Worm (Caenorhabditis elegans): ENCODE measurements around the gene ubc-7.

ubc-7 gene

DNA sequence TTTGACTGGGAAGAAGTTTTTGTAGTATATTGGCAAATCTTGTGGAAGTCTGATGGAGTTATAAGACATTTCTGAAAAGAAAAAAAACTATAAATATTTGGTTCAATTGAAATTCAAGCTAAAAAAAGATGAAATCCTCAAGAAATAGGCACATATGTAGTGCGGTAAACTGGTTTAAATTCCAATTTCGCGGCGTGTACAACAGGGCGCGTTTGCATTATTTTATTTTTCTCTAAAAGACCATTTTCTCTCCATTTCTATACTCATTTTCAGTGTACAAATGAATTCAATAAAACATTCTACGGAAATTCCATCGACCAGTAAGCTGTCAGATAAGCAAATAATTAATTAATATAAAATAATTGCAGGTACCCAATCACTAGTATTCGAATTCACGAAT, 16.8 kb downstream of the ubc-7 start, which contains the start of the genes pri-1 and F58A4.6 (continued):
- TF ChIP-seq madf-6 (GFP tag; IDR thresholded peaks at IDR 0.05), result peak; percentile 56; the same call in 1 of the 2 replicates
- peak; percentile 32 for TF ChIP-seq dpl-1 (GFP tag; optimal IDR thresholded peaks at IDR 0.05)
- TF ChIP-seq akir-1 (GFP tag; optimal IDR thresholded peaks at IDR 0.05), result no peak
- TF ChIP-seq D2030.7 (GFP tag; IDR thresholded peaks at IDR 0.05), result peak; percentile 25; the same call in 1 of the 2 replicates
- no peak for TF ChIP-seq him-1 (tag; optimal IDR thresholded peaks at IDR 0.05)
- no peak for TF ChIP-seq F55B11.4 (tag; optimal IDR thresholded peaks at IDR 0.05; ENCODE audit: borderline replicate concordance, insufficient read depth)
- no peak for TF ChIP-seq F49E8.2 (tag; optimal IDR thresholded peaks at IDR 0.05; ENCODE audit: insufficient read depth)
- TF ChIP-seq F23B12.7 (tag; optimal IDR thresholded peaks at IDR 0.05; ENCODE audit: insufficient read depth), result no peak
- no peak for TF ChIP-seq nfya-1 (tag; optimal IDR thresholded peaks at IDR 0.05; ENCODE audit: borderline replicate concordance, insufficient read depth)
- TF ChIP-seq mcd-1 (GFP tag; IDR thresholded peaks at IDR 0.05), result peak; percentile 83
- peak; percentile 19; the same call in 1 of the 2 replicates for TF ChIP-seq madf-8 (GFP tag; conservative IDR thresholded peaks at IDR 0.05)
- TF ChIP-seq attf-6 (GFP tag; IDR thresholded peaks at IDR 0.05), result no peak
- TF ChIP-seq snpc-4 (GFP tag; optimal IDR thresholded peaks at IDR 0.05), result no peak
- TF ChIP-seq snpc-4 (tag; optimal IDR thresholded peaks at IDR 0.05), result no peak
- no peak for TF ChIP-seq atf-7 (tag; optimal IDR thresholded peaks at IDR 0.05)
- no peak for TF ChIP-seq xnd-1 (tag; optimal IDR thresholded peaks at IDR 0.05)
- TF ChIP-seq mes-4 (tag; optimal IDR thresholded peaks at IDR 0.05), result no peak
- TF ChIP-seq sptf-2 (GFP tag; optimal IDR thresholded peaks at IDR 0.05), result no peak
- peak; percentile 29 for TF ChIP-seq lsl-1 (GFP tag; optimal IDR thresholded peaks at IDR 0.05)
- no peak for TF ChIP-seq chd-7 (tag; optimal IDR thresholded peaks at IDR 0.05)
- no peak for TF ChIP-seq gei-17 (GFP tag; optimal IDR thresholded peaks at IDR 0.05)
- no peak for TF ChIP-seq nhr-80 (tag; optimal IDR thresholded peaks at IDR 0.05)
- no peak for TF ChIP-seq nhr-90 (tag; optimal IDR thresholded peaks at IDR 0.05)
- TF ChIP-seq ztf-3 (GFP tag; optimal IDR thresholded peaks at IDR 0.05), result no peak
- TF ChIP-seq lag-1 (GFP tag; IDR thresholded peaks at IDR 0.05), result no peak
- TF ChIP-seq bed-2 (GFP tag; IDR thresholded peaks at IDR 0.05), result no peak
- no peak for TF ChIP-seq cebp-1 (GFP tag; IDR thresholded peaks at IDR 0.05)
- TF ChIP-seq cebp-1 (tag; optimal IDR thresholded peaks at IDR 0.05), result no peak
- TF ChIP-seq madf-3 (GFP tag; IDR thresholded peaks at IDR 0.05), result no peak
- TF ChIP-seq B0019.2 (GFP tag; conservative IDR thresholded peaks at IDR 0.05), result no peak

DNA sequence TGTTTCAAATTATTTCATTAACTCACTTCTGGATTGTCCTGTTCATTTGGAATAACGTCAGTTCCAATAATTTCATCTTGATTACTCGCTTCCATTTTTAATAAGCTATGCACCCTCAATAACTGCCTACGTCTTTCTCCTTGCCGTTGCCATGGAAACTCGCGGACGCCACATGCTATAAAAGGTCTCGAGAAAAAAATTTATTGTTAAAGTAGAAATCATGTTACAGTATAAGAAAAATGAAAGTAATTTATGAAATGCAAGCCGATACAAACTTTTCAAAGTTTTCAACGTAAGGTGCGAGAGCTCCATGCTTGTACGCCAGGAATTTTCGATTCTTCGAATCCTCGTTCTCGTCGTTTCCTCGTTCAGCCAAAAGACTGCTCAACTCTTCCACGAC, 18.9 kb downstream of the ubc-7 start, which contains the start of gene bbs-4:
TSS of gene bbs-4 (minus strand) at position 101 of the 400 bp plus-strand sequence.
- no peak for TF ChIP-seq hlh-26 (GFP tag; conservative IDR thresholded peaks at IDR 0.05)
- TF ChIP-seq attf-3 (GFP tag; conservative IDR thresholded peaks at IDR 0.05), result no peak
- TF ChIP-seq ztf-22 (GFP tag; optimal IDR thresholded peaks at IDR 0.05), result no peak
- no peak for TF ChIP-seq B0019.2 (GFP tag; conservative IDR thresholded peaks at IDR 0.05)
- no peak for TF ChIP-seq snpc-1.3 (tag; optimal IDR thresholded peaks at IDR 0.05; ENCODE audit: insufficient read depth)
- TF ChIP-seq ccch-3 (GFP tag; optimal IDR thresholded peaks at IDR 0.05), result no peak
- TF ChIP-seq F22D6.2 (tag; optimal IDR thresholded peaks at IDR 0.05), result no peak
- no peak for TF ChIP-seq let-526 (GFP tag; IDR thresholded peaks at IDR 0.05)

DNA sequence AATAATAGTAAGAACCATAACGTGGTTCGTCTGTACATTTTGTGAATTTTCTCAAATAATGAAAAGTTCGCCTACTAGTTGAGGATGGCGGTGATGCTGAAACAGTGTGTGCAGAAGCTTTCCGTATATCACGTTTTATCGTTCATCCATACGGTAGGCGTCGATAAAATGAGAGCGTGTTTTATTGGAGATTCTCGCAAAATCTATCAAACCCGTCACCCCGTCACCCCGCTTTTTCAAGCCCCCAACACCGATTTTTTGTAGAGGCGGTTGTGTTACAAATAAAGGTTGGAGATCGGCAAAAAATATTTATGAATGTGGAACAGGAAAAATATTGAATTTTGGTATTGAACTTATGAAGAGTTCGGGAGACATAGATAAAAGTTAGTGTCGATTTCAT, 22.3 kb downstream of the ubc-7 start, which contains the start of gene clec-161:
TSS of gene clec-161 (minus strand) at position 101 of the 400 bp plus-strand sequence.
- TF ChIP-seq F52B5.7 (tag; optimal IDR thresholded peaks at IDR 0.05), result no peak
- TF ChIP-seq ceh-40 (GFP tag; IDR thresholded peaks at IDR 0.05), result no peak
- no peak for TF ChIP-seq madf-8 (GFP tag; conservative IDR thresholded peaks at IDR 0.05)
- TF ChIP-seq nhr-90 (tag; optimal IDR thresholded peaks at IDR 0.05), result no peak
- no peak for TF ChIP-seq efl-1 (GFP tag; optimal IDR thresholded peaks at IDR 0.05)
- no peak for TF ChIP-seq F57A8.1 (GFP tag; optimal IDR thresholded peaks at IDR 0.05)
- TF ChIP-seq F39B2.1 (GFP tag; IDR thresholded peaks at IDR 0.05), result no peak
- no peak for TF ChIP-seq fkh-3 (tag; optimal IDR thresholded peaks at IDR 0.05)
- no peak for TF ChIP-seq K12H6.12 (tag; optimal IDR thresholded peaks at IDR 0.05)
- no peak for TF ChIP-seq hlh-12 (tag; optimal IDR thresholded peaks at IDR 0.05)
- no peak for TF ChIP-seq somi-1 (GFP tag; optimal IDR thresholded peaks at IDR 0.05)
- no peak for TF ChIP-seq Y95B8A.8 (GFP tag; IDR thresholded peaks at IDR 0.05)
- no peak for TF ChIP-seq hmg-20 (GFP tag; IDR thresholded peaks at IDR 0.05)
- TF ChIP-seq nfya-2 (GFP tag; IDR thresholded peaks at IDR 0.05), result no peak
